Worm (Caenorhabditis elegans): ENCODE data around the gene ptp-4A2.
A peak's percentile ranks its signal among the peaks of the same experiment; 100 is the strongest.

DNA sequence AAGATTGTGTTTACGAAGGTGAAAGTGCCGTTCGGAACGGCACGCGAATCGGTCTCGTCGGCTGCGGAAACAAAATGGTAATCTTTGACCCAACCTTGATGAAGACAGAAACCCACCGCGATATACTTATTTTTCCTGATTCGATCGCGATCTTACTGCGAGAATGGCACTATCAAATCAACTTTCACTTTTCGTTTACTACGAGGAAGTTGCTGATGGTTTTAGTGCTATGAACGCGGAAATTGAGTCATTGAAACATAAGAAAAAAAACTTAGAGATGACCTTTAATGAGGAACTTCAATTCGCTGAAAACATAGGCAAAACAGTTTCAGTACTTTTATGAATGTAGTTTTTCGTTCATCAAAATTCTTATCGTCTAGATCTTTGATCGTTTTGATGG is 10.4 kb downstream of the ptp-4A2 start:
- TF ChIP-seq unc-62 (GFP tag; optimal IDR thresholded peaks at IDR 0.05 in 1 of 2): peak in 1 of 2 experiments; percentile 23
- TF ChIP-seq unc-62 (tag; optimal IDR thresholded peaks at IDR 0.05): no peak
- no peak for TF ChIP-seq pqm-1 (tag; optimal IDR thresholded peaks at IDR 0.05)
- no peak for TF ChIP-seq nhr-237 (tag; optimal IDR thresholded peaks at IDR 0.05)
- no peak for TF ChIP-seq daf-12 (tag; optimal IDR thresholded peaks at IDR 0.05)
- no peak for TF ChIP-seq ceh-28 (tag; optimal IDR thresholded peaks at IDR 0.05)
- TF ChIP-seq nhr-25 (tag; optimal IDR thresholded peaks at IDR 0.05; ENCODE audit: borderline replicate concordance, insufficient read depth): no peak
- TF ChIP-seq fos-1 (tag; optimal IDR thresholded peaks at IDR 0.05): no peak
- no peak for TF ChIP-seq ceh-20 (GFP tag; IDR thresholded peaks at IDR 0.05)
- TF ChIP-seq nhr-11 (tag; optimal IDR thresholded peaks at IDR 0.05): no peak
- TF ChIP-seq unc-130 (GFP tag; optimal IDR thresholded peaks at IDR 0.05): no peak

Data from whole organism, L4 larva.